Worm (Caenorhabditis elegans) whole organism, mixed stage, embryonic: ENCODE data around the gene Y57G11C.23.

ENCODE experiments used
- M03D4.4 ChIP-seq: sonication (generic microtip); optimal IDR thresholded peaks from 2 replicates; lab custom pipeline; 2017; ENCODE audit warnings: mild to moderate bottlenecking, missing genetic modification characterization, missing compliant biosample characterization
- bed-3 ChIP-seq: fragments of 200-800 bp; sonication (Bioruptor generic); optimal IDR thresholded peaks from 3 replicates; lab custom pipeline; 2018; ENCODE audit warnings: mild to moderate bottlenecking, missing genetic modification characterization, moderate library complexity, missing compliant biosample characterization
- blmp-1 ChIP-seq: fragments of 150-350 bp; optimal IDR thresholded peaks from 2 replicates; lab custom pipeline; 2014; ENCODE audit warnings: missing biosample characterization, missing genetic modification characterization
- ceh-39 ChIP-seq: fragments of 150-350 bp; optimal IDR thresholded peaks from 2 replicates; lab custom pipeline; 2014; ENCODE audit warnings: missing biosample characterization, missing genetic modification characterization
- ceh-43 ChIP-seq: fragments of 200-800 bp; sonication (Bioruptor generic); optimal IDR thresholded peaks from 2 replicates; lab custom pipeline; 2018; ENCODE audit warnings: mild to moderate bottlenecking, missing genetic modification characterization, moderate library complexity, missing compliant biosample characterization
- ceh-83 ChIP-seq: fragments of 200-800 bp; sonication (Bioruptor generic); optimal IDR thresholded peaks from 2 replicates; lab custom pipeline; 2018; ENCODE audit warnings: mild to moderate bottlenecking, missing genetic modification characterization, missing compliant biosample characterization
- ces-1 ChIP-seq: fragments of 150-350 bp; optimal IDR thresholded peaks from 2 replicates; lab custom pipeline; 2014; ENCODE audit warnings: missing biosample characterization, missing genetic modification reagents, missing genetic modification characterization
- cnd-1 ChIP-seq: fragments of 200-800 bp; sonication (Bioruptor generic); optimal IDR thresholded peaks from 2 replicates; lab custom pipeline; 2018; ENCODE audit warnings: mild to moderate bottlenecking, missing genetic modification characterization, missing compliant biosample characterization
- drap-1 ChIP-seq: fragments of 200-800 bp; sonication (Bioruptor generic); optimal IDR thresholded peaks from 3 replicates; lab custom pipeline; 2018; ENCODE audit warnings: mild to moderate bottlenecking, missing genetic modification characterization, missing compliant biosample characterization
- elt-1 ChIP-seq: sonication (generic microtip); optimal IDR thresholded peaks from 2 replicates; lab custom pipeline; 2017; ENCODE audit warnings: missing genetic modification characterization, mild to moderate bottlenecking, missing compliant biosample characterization, antibody characterized with exemption, moderate library complexity, borderline replicate concordance; ENCODE audit not compliant: insufficient read depth
- elt-3 ChIP-seq: fragments of 150-350 bp; optimal IDR thresholded peaks from 2 replicates; lab custom pipeline; 2014; ENCODE audit warnings: missing biosample characterization, missing genetic modification characterization
- flh-1 ChIP-seq: fragments of 200-800 bp; sonication (Bioruptor generic); optimal IDR thresholded peaks from 2 replicates; lab custom pipeline; 2018; ENCODE audit warnings: mild to moderate bottlenecking, missing genetic modification characterization, moderate library complexity, missing compliant biosample characterization
- ham-2 ChIP-seq: fragments of 200-800 bp; sonication (Bioruptor generic); optimal IDR thresholded peaks from 2 replicates; lab custom pipeline; 2018; ENCODE audit warnings: mild to moderate bottlenecking, missing genetic modification characterization, missing compliant biosample characterization
- hlh-1 ChIP-seq: fragments of 150-350 bp; optimal IDR thresholded peaks from 2 replicates; lab custom pipeline; 2014; ENCODE audit warnings: missing biosample characterization, missing genetic modification reagents, missing genetic modification characterization
- lin-13 ChIP-seq: fragments of 150-350 bp; optimal IDR thresholded peaks from 2 replicates; lab custom pipeline; 2014; ENCODE audit warnings: missing biosample characterization, missing genetic modification characterization
- lsy-2 ChIP-seq: fragments of 150-350 bp; optimal IDR thresholded peaks from 2 replicates; lab custom pipeline; 2014; ENCODE audit warnings: missing biosample characterization, missing genetic modification characterization
- mab-5 ChIP-seq: fragments of 150-350 bp; optimal IDR thresholded peaks from 2 replicates; lab custom pipeline; 2014; ENCODE audit warnings: missing biosample characterization, missing genetic modification characterization
- mep-1 ChIP-seq: fragments of 150-350 bp; optimal IDR thresholded peaks from 2 replicates; lab custom pipeline; 2017; ENCODE audit warnings: missing biosample characterization, missing genetic modification reagents, missing genetic modification characterization, inconsistent platforms
- mls-2 ChIP-seq: sonication (generic microtip); optimal IDR thresholded peaks from 2 replicates; lab custom pipeline; 2016; ENCODE audit warnings: mild to moderate bottlenecking, missing genetic modification characterization, moderate library complexity, missing compliant biosample characterization
- nhr-12 ChIP-seq: fragments of 150-350 bp; optimal IDR thresholded peaks from 2 replicates; lab custom pipeline; 2014; ENCODE audit warnings: missing biosample characterization, missing genetic modification characterization
- nhr-2 ChIP-seq: fragments of 150-350 bp; optimal IDR thresholded peaks from 2 replicates; lab custom pipeline; 2014; ENCODE audit warnings: missing biosample characterization, missing genetic modification characterization
- nhr-237 ChIP-seq: fragments of 150-350 bp; optimal IDR thresholded peaks from 2 replicates; lab custom pipeline; 2014; ENCODE audit warnings: missing biosample characterization, missing genetic modification characterization
- nhr-28 ChIP-seq: fragments of 150-350 bp; optimal IDR thresholded peaks from 2 replicates; lab custom pipeline; 2014; ENCODE audit warnings: missing biosample characterization, missing genetic modification characterization
- nhr-76 ChIP-seq: sonication (generic microtip); optimal IDR thresholded peaks from 2 replicates; lab custom pipeline; 2017; ENCODE audit warnings: missing biosample characterization, missing genetic modification characterization
- pha-4 ChIP-seq: fragments of 150-350 bp; optimal IDR thresholded peaks from 2 replicates; lab custom pipeline; 2018; ENCODE audit warnings: missing biosample characterization, missing genetic modification reagents, missing genetic modification characterization
- sem-2 ChIP-seq: fragments of 200-800 bp; sonication (Bioruptor generic); optimal IDR thresholded peaks from 2 replicates; lab custom pipeline; 2018; ENCODE audit warnings: mild to moderate bottlenecking, missing genetic modification characterization, missing compliant biosample characterization
- snpc-4 ChIP-seq: fragments of 150-350 bp; optimal IDR thresholded peaks from 2 replicates; lab custom pipeline; 2014; ENCODE audit warnings: missing biosample characterization, missing genetic modification characterization
- sptf-1 ChIP-seq: sonication (generic microtip); optimal IDR thresholded peaks from 2 replicates; lab custom pipeline; 2017; ENCODE audit warnings: mild to moderate bottlenecking, missing genetic modification characterization, moderate library complexity, missing compliant biosample characterization
- tbx-8 ChIP-seq: fragments of 200-800 bp; sonication (Bioruptor generic); optimal IDR thresholded peaks from 2 replicates; lab custom pipeline; 2018; ENCODE audit warnings: mild to moderate bottlenecking, missing genetic modification characterization, moderate library complexity, missing compliant biosample characterization
- unc-120 ChIP-seq: sonication (generic microtip); optimal IDR thresholded peaks from 2 replicates; lab custom pipeline; 2017; ENCODE audit warnings: missing genetic modification characterization, missing compliant biosample characterization; ENCODE audit not compliant: poor library complexity, severe bottlenecking
- unc-39 ChIP-seq: fragments of 150-350 bp; optimal IDR thresholded peaks from 2 replicates; lab custom pipeline; 2014; ENCODE audit warnings: missing biosample characterization, missing genetic modification characterization
- unc-62 ChIP-seq: fragments of 150-350 bp; optimal IDR thresholded peaks from 2 replicates; lab custom pipeline; 2014; ENCODE audit warnings: missing biosample characterization, missing genetic modification reagents, missing genetic modification characterization
- zip-8 ChIP-seq: fragments of 150-350 bp; optimal IDR thresholded peaks from 2 replicates; lab custom pipeline; 2014; ENCODE audit warnings: missing biosample characterization, missing genetic modification characterization
- ztf-11 ChIP-seq: fragments of 150-350 bp; optimal IDR thresholded peaks from 2 replicates; lab custom pipeline; 2014; ENCODE audit warnings: missing biosample characterization, missing genetic modification characterization

Gene Y57G11C.23

DNA sequence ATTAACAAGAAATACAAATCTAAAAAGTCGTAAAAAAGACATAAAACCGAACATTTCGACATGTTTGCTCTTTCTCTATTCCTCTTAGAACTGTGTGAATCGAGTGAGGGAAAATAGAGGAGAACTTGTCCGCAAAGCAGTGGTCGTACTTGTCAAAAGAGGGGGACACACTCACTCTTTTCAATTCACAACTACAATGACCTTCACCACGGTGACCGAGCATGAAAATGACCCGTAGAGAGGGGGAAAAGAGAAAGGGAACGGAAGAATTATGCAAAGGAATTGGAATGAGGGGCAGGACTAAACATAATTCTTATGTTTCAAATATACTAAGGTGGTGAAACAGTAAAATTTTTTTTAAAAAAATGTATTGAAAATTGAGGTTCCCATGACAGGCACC, 28.1 kb downstream of the Y57G11C.23 start:
- TF ChIP-seq sptf-1 (tag; lab: Kevin White, UChicago) (peak; percentile 15), lsy-2 (tag; lab: Kevin White, UChicago) (no peak), blmp-1 (no peak), hlh-1 (tag; lab: Kevin White, UChicago) (no peak), ceh-83 (no peak), ceh-39 (tag; lab: Kevin White, UChicago) (no peak), sem-2 (GFP tag; lab: Kevin White, UChicago) (no peak), flh-1 (GFP tag; lab: Kevin White, UChicago) (no peak), M03D4.4 (tag; lab: Kevin White, UChicago) (no peak)

DNA sequence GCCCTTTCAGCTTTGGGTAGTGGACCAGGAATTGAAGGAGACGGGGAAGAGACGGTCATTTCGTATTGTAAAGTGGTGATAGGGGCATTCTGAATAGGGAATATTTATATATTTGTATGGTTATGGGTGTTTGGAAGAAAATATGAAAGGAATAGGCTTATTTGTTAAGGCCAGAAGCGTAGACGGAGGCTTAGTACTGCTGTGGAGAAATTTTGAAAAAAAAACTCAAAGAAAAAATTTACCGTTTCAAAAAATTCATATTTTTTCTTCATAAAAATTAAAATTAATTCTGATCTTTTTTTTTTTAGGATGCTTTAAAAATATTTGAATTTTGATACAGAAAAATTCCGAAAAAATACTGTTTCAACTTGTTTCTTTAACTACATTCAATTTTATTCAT, 32.6 kb downstream of the Y57G11C.23 start, which contains the start of gene hhat-2:
hhat-2 (minus strand) TSS at position 101 of the 400 bp plus-strand sequence.
- no peak for TF ChIP-seq elt-3
- no peak for TF ChIP-seq ces-1 (GFP tag; lab: Kevin White, UChicago)
- TF ChIP-seq nhr-76 (tag; lab: Kevin White, UChicago): no peak
- TF ChIP-seq lin-13 (tag; lab: Kevin White, UChicago): no peak
- no peak for TF ChIP-seq unc-62 (GFP tag; lab: Kevin White, UChicago)
- TF ChIP-seq nhr-12 (tag; lab: Kevin White, UChicago): no peak
- TF ChIP-seq unc-120 (tag; lab: Kevin White, UChicago): no peak
- TF ChIP-seq sptf-1 (tag; lab: Kevin White, UChicago): no peak
- no peak for TF ChIP-seq nhr-237
- TF ChIP-seq mep-1 (tag; lab: Kevin White, UChicago): no peak
- TF ChIP-seq ham-2 (GFP tag; lab: Kevin White, UChicago): no peak
- TF ChIP-seq, all 35 proteins: peak for 0

- no peak for TF ChIP-seq mab-5 (tag; lab: Kevin White, UChicago)
- TF ChIP-seq ham-2 (GFP tag; lab: Kevin White, UChicago): no peak
- no peak for TF ChIP-seq unc-39 (tag; lab: Kevin White, UChicago)
- no peak for TF ChIP-seq ceh-39 (tag; lab: Kevin White, UChicago)
- TF ChIP-seq, all 35 proteins: peak for 0
These were observed 33.4 kb downstream of the Y57G11C.23 start for ce11 chrIV:14828218-14828617.

- no peak for TF ChIP-seq tbx-8
- no peak for TF ChIP-seq pha-4 (tag; lab: Kevin White, UChicago)
- no peak for TF ChIP-seq ceh-83
- no peak for TF ChIP-seq bed-3
- TF ChIP-seq cnd-1 (tag; lab: Kevin White, UChicago): no peak
- no peak for TF ChIP-seq ces-1 (GFP tag; lab: Kevin White, UChicago)
These were observed 35.3 kb downstream of the Y57G11C.23 start for ce11 chrIV:14826151-14826757.

DNA sequence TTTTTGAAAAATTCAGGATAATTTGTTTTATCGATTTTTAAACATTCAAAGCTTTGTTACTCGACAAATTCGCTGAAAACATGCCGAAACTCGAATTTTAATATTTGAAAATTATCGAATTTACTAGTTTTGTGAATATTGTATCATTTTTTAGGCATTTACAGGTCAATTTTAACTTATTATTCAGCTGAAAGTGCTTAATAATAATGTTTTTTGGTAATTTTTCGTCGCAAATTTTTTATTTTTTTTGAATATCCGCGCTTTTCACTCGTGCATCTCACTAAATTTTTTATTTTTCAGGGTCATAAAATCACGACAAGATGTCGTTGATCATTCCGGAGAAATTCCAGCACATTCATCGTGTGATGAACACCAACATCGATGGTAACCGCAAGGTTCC, 36.2 kb downstream of the Y57G11C.23 start, which contains the start of gene rps-18:
rps-18 (plus strand) TSS at position 301 of the 400 bp plus-strand sequence.
- TF ChIP-seq drap-1 (GFP tag; lab: Kevin White, UChicago): no peak
- TF ChIP-seq lsy-2 (tag; lab: Kevin White, UChicago): no peak
- TF ChIP-seq nhr-2 (tag; lab: Kevin White, UChicago): no peak
- TF ChIP-seq ceh-83: no peak
- TF ChIP-seq lin-13 (tag; lab: Kevin White, UChicago): no peak
- TF ChIP-seq tbx-8: no peak
- TF ChIP-seq flh-1 (GFP tag; lab: Kevin White, UChicago): no peak
- no peak for TF ChIP-seq ztf-11
- TF ChIP-seq blmp-1: no peak
- TF ChIP-seq mab-5 (tag; lab: Kevin White, UChicago): no peak

- TF ChIP-seq unc-39 (tag; lab: Kevin White, UChicago) (no peak), unc-62 (GFP tag; lab: Kevin White, UChicago) (no peak), M03D4.4 (tag; lab: Kevin White, UChicago) (peak; percentile 61), nhr-12 (tag; lab: Kevin White, UChicago) (no peak), hlh-1 (tag; lab: Kevin White, UChicago) (no peak), blmp-1 (no peak), ces-1 (GFP tag; lab: Kevin White, UChicago) (peak; percentile 64), pha-4 (tag; lab: Kevin White, UChicago) (no peak), drap-1 (GFP tag; lab: Kevin White, UChicago) (peak; percentile 41), bed-3 (no peak), sptf-1 (tag; lab: Kevin White, UChicago) (peak; percentile 49), mab-5 (tag; lab: Kevin White, UChicago) (no peak), mls-2 (tag; lab: Kevin White, UChicago) (no peak), ham-2 (GFP tag; lab: Kevin White, UChicago) (no peak), nhr-237 (peak; percentile 83), ceh-83 (peak; percentile 35), unc-120 (tag; lab: Kevin White, UChicago) (peak; percentile 46), snpc-4 (no peak), elt-1 (tag; lab: Kevin White, UChicago) (no peak), cnd-1 (tag; lab: Kevin White, UChicago) (peak; percentile 46), ceh-43 (no peak), zip-8 (tag; lab: Kevin White, UChicago) (no peak), ceh-39 (tag; lab: Kevin White, UChicago) (peak; percentile 69), nhr-28 (tag; lab: Kevin White, UChicago) (no peak), lin-13 (tag; lab: Kevin White, UChicago) (peak; percentile 68), ztf-11 (no peak), nhr-76 (tag; lab: Kevin White, UChicago) (no peak), tbx-8 (no peak), nhr-2 (tag; lab: Kevin White, UChicago) (no peak), flh-1 (GFP tag; lab: Kevin White, UChicago) (no peak), mep-1 (tag; lab: Kevin White, UChicago) (peak; percentile 35)
These were observed 36.7 kb downstream of the Y57G11C.23 start, which contains the start of gene sec-61.A for ce11 chrIV:14824878-14825352. Gene sec-61.A (minus strand): TSS chrIV:14825264.
